Worm (Caenorhabditis elegans) whole organism, L1 larva: Measurements from ENCODE around the gene F11E6.8.

Experiments used
- C34B4.2 ChIP-seq: sonication (generic microtip); optimal IDR thresholded peaks from 2 replicates; lab custom pipeline; 2017; ENCODE audit warnings: mild to moderate bottlenecking, missing genetic modification characterization, missing compliant biosample characterization
- aly-2 ChIP-seq: fragments of 150-350 bp; optimal IDR thresholded peaks from 2 replicates; lab custom pipeline; 2014; ENCODE audit warnings: missing biosample characterization, missing genetic modification characterization
- ama-1 ChIP-seq: fragments of 150-350 bp; optimal IDR thresholded peaks from 2 replicates; lab custom pipeline; 2014
- blmp-1 ChIP-seq: fragments of 150-350 bp; optimal IDR thresholded peaks from 2 replicates; lab custom pipeline; 2014; ENCODE audit warnings: missing biosample characterization, missing genetic modification characterization
- ceh-63 ChIP-seq: fragments of 200-800 bp; sonication (Bioruptor generic); optimal IDR thresholded peaks from 2 replicates; lab custom pipeline; 2018; ENCODE audit warnings: mild to moderate bottlenecking, missing genetic modification characterization, missing compliant biosample characterization
- ceh-8 ChIP-seq: fragments of 200-800 bp; sonication (Bioruptor generic); optimal IDR thresholded peaks from 2 replicates; lab custom pipeline; 2018; ENCODE audit warnings: mild to moderate bottlenecking, missing genetic modification characterization, moderate library complexity, missing compliant biosample characterization
- ceh-90 ChIP-seq: sonication (generic microtip); optimal IDR thresholded peaks from 2 replicates; lab custom pipeline; 2016; ENCODE audit warnings: missing genetic modification characterization, missing compliant biosample characterization
- ces-1 ChIP-seq: fragments of 150-350 bp; optimal IDR thresholded peaks from 2 replicates; lab custom pipeline; 2014; ENCODE audit warnings: missing biosample characterization, missing genetic modification reagents, missing genetic modification characterization
- dpl-1 ChIP-seq, 3 experiments: fragments of 150-350 bp in 2 of 3; sonication (generic microtip) in 1 of 3; optimal IDR thresholded peaks; 2 replicates each; lab custom pipeline; 2014 to 2017; ENCODE audit warnings: missing biosample characterization in 3 of 3, missing genetic modification characterization in 3 of 3, missing genetic modification reagents in 3 of 3
- efl-1 ChIP-seq, 4 experiments: fragments of 150-350 bp; optimal IDR thresholded peaks in 3 of 4; peaks in 1 of 4; 1 replicate in 1 of 4; 2 replicates in 3 of 4; lab custom pipeline; 2014; ENCODE audit warnings: missing biosample characterization in 2 of 4, missing genetic modification characterization in 2 of 4, missing genetic modification reagents in 2 of 4
- elt-2 ChIP-seq: sonication (generic microtip); optimal IDR thresholded peaks from 2 replicates; lab custom pipeline; 2016; ENCODE audit warnings: missing genetic modification characterization, mild to moderate bottlenecking, inconsistent platforms, missing compliant biosample characterization, missing genetic modification reagents
- elt-3 ChIP-seq, 6 experiments: fragments of 150-350 bp in 1 of 6; sonication (generic microtip); optimal IDR thresholded peaks; 2 replicates each; lab custom pipeline; 2017 to 2018; ENCODE audit warnings: missing biosample characterization in 6 of 6, missing genetic modification characterization in 6 of 6, inconsistent platforms in 1 of 6
- ets-5 ChIP-seq: fragments of 200-800 bp; sonication (Bioruptor generic); IDR thresholded peaks from 2 replicates; pipeline ENCODE4 v1.3.6; 2022; ENCODE audit warnings: missing genetic modification characterization, missing compliant biosample characterization
- fkh-10 ChIP-seq: sonication (generic microtip); optimal IDR thresholded peaks from 2 replicates; lab custom pipeline; 2017; ENCODE audit warnings: missing biosample characterization, missing genetic modification reagents, missing genetic modification characterization
- fkh-4 ChIP-seq: sonication (generic microtip); optimal IDR thresholded peaks from 2 replicates; lab custom pipeline; 2016; ENCODE audit warnings: missing compliant biosample characterization, missing genetic modification characterization, borderline replicate concordance
- fkh-8 ChIP-seq: sonication (generic microtip); optimal IDR thresholded peaks from 2 replicates; lab custom pipeline; 2016; ENCODE audit warnings: mild to moderate bottlenecking, missing genetic modification characterization, missing compliant biosample characterization
- fos-1 ChIP-seq: fragments of 150-350 bp; optimal IDR thresholded peaks from 2 replicates; lab custom pipeline; 2014; ENCODE audit warnings: missing biosample characterization, missing genetic modification characterization
- grh-1 ChIP-seq: fragments of 200-800 bp; sonication (Bioruptor generic); IDR thresholded peaks from 2 replicates; pipeline ENCODE4 v1.3.6; 2022; ENCODE audit warnings: missing genetic modification reagents, missing genetic modification characterization, missing compliant biosample characterization
- hpl-2 ChIP-seq: fragments of 150-350 bp; optimal IDR thresholded peaks from 2 replicates; lab custom pipeline; 2014; ENCODE audit warnings: missing biosample characterization, missing genetic modification reagents, missing genetic modification characterization
- isw-1 ChIP-seq: fragments of 200-800 bp; sonication (Bioruptor generic); IDR thresholded peaks from 2 replicates; pipeline ENCODE4 v1.3.6; 2022; ENCODE audit warnings: missing genetic modification characterization, missing compliant biosample characterization
- lin-13 ChIP-seq: fragments of 150-350 bp; optimal IDR thresholded peaks from 2 replicates; lab custom pipeline; 2014; ENCODE audit warnings: missing biosample characterization, missing genetic modification reagents, missing genetic modification characterization
- lin-14 ChIP-seq: fragments of 200-800 bp; sonication (Bioruptor generic); optimal IDR thresholded peaks from 2 replicates; lab custom pipeline; 2018; ENCODE audit warnings: mild to moderate bottlenecking, missing genetic modification characterization, moderate library complexity, missing compliant biosample characterization
- lin-35 ChIP-seq, 2 experiments: fragments of 150-350 bp; optimal IDR thresholded peaks; 2 replicates each; lab custom pipeline; 2014; ENCODE audit warnings: missing biosample characterization in 2 of 2, missing genetic modification characterization in 2 of 2, missing genetic modification reagents in 2 of 2
- lir-3 ChIP-seq: sonication (generic microtip); optimal IDR thresholded peaks from 2 replicates; lab custom pipeline; 2016; ENCODE audit warnings: mild to moderate bottlenecking, missing genetic modification characterization, moderate library complexity, missing compliant biosample characterization; ENCODE audit not compliant: poor library complexity
- lsy-2 ChIP-seq, 2 experiments: fragments of 150-350 bp; optimal IDR thresholded peaks; 2 replicates each; lab custom pipeline; 2014; ENCODE audit warnings: missing biosample characterization in 2 of 2, missing genetic modification characterization in 2 of 2
- mef-2 ChIP-seq: fragments of 150-350 bp; optimal IDR thresholded peaks from 2 replicates; lab custom pipeline; 2014; ENCODE audit warnings: missing biosample characterization, missing genetic modification characterization
- mep-1 ChIP-seq: fragments of 150-350 bp; optimal IDR thresholded peaks from 2 replicates; lab custom pipeline; 2014; ENCODE audit warnings: missing biosample characterization, missing genetic modification characterization
- nhr-19 ChIP-seq: fragments of 200-800 bp; sonication (Bioruptor generic); conservative IDR thresholded peaks from 2 replicates; pipeline ENCODE4 v1.3.6; 2022; ENCODE audit warnings: missing genetic modification characterization, missing compliant biosample characterization
- nhr-77 ChIP-seq: fragments of 150-350 bp; optimal IDR thresholded peaks from 2 replicates; lab custom pipeline; 2014; ENCODE audit warnings: missing biosample characterization, missing genetic modification characterization
- nhr-84 ChIP-seq: sonication (generic microtip); optimal IDR thresholded peaks from 2 replicates; lab custom pipeline; 2017; ENCODE audit warnings: missing biosample characterization, missing genetic modification characterization
- nhr-85 ChIP-seq: sonication (generic microtip); peaks from one replicate; lab custom pipeline; 2016; ENCODE audit warnings: missing genetic modification characterization, inconsistent platforms, missing compliant biosample characterization
- nhr-90 ChIP-seq: sonication (generic microtip); optimal IDR thresholded peaks from 2 replicates; lab custom pipeline; 2016; ENCODE audit warnings: mild to moderate bottlenecking, missing genetic modification characterization, missing compliant biosample characterization; ENCODE audit not compliant: poor library complexity
- pag-3 ChIP-seq: sonication (generic microtip); optimal IDR thresholded peaks from 2 replicates; lab custom pipeline; 2017; ENCODE audit warnings: missing genetic modification characterization, mild to moderate bottlenecking, missing compliant biosample characterization, antibody characterized with exemption, borderline replicate concordance; ENCODE audit not compliant: insufficient read depth
- pax-3 ChIP-seq: fragments of 200-800 bp; sonication (Bioruptor generic); optimal IDR thresholded peaks from 2 replicates; lab custom pipeline; 2018; ENCODE audit warnings: mild to moderate bottlenecking, missing genetic modification characterization, moderate library complexity, missing compliant biosample characterization
- pqm-1 ChIP-seq: sonication (generic microtip); optimal IDR thresholded peaks from 3 replicates; lab custom pipeline; 2017; ENCODE audit warnings: missing biosample characterization, missing genetic modification characterization
- snpc-4 ChIP-seq: fragments of 150-350 bp; optimal IDR thresholded peaks from 2 replicates; lab custom pipeline; 2014; ENCODE audit warnings: missing biosample characterization, missing genetic modification characterization
- snu-23 ChIP-seq: sonication (generic microtip); optimal IDR thresholded peaks from 2 replicates; lab custom pipeline; 2016; ENCODE audit warnings: missing genetic modification characterization, missing compliant biosample characterization
- swsn-7 ChIP-seq: sonication (generic microtip); optimal IDR thresholded peaks from 2 replicates; lab custom pipeline; 2016; ENCODE audit warnings: missing genetic modification characterization, missing compliant biosample characterization
- tbx-2 ChIP-seq: sonication (generic microtip); optimal IDR thresholded peaks from 2 replicates; lab custom pipeline; 2016; ENCODE audit warnings: missing genetic modification characterization, missing compliant biosample characterization
- unc-130 ChIP-seq: fragments of 150-350 bp; optimal IDR thresholded peaks from 2 replicates; lab custom pipeline; 2017; ENCODE audit warnings: missing biosample characterization, missing genetic modification characterization, inconsistent platforms
- unc-30 ChIP-seq: sonication (generic microtip); optimal IDR thresholded peaks from 2 replicates; lab custom pipeline; 2017; ENCODE audit warnings: missing biosample characterization, missing genetic modification characterization
- unc-62 ChIP-seq: fragments of 150-350 bp; optimal IDR thresholded peaks from 2 replicates; lab custom pipeline; 2014; ENCODE audit warnings: missing biosample characterization, missing genetic modification reagents, missing genetic modification characterization
- vab-15 ChIP-seq: sonication (generic microtip); optimal IDR thresholded peaks from 2 replicates; lab custom pipeline; 2017; ENCODE audit warnings: missing genotype, mild to moderate bottlenecking, missing genetic modification characterization, missing compliant biosample characterization
- xbp-1 ChIP-seq: sonication (generic microtip); optimal IDR thresholded peaks from 2 replicates; lab custom pipeline; 2016; ENCODE audit warnings: missing genetic modification characterization, missing compliant biosample characterization
- ztf-4 ChIP-seq: fragments of 150-350 bp; optimal IDR thresholded peaks from 2 replicates; lab custom pipeline; 2014; ENCODE audit warnings: missing biosample characterization, missing genetic modification characterization

F11E6.8 gene

DNA sequence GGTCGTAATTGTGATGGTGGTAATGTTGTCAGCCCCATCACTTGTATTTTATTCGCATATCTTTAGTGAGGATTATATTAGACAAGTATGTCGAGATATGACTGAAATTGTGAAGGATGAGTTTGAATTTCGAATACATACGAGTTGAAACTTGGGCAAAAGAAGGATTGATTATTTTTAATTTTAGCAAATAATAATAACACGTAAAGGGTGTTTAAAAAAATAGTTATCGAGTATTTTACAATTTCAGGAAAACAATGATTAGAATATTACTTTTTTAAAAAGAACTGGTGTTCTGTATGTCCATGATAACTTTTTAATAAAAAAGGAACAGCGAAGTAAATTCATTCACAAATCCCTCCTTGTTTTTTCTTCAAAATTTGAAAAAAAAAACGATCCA, at the start of gene F11E6.8:
Gene F11E6.8, minus strand, starts transcription at position 101 of the 400 bp plus-strand sequence.
- TF ChIP-seq elt-2 = no peak
- TF ChIP-seq nhr-19 (GFP tag; lab: Robert Waterston, UW) = no peak
- no peak for TF ChIP-seq ama-1 (lab: Kevin White, UChicago)
- TF ChIP-seq ztf-4 (tag; lab: Kevin White, UChicago) = no peak
- TF ChIP-seq tbx-2 = no peak
- TF ChIP-seq lin-14 (GFP tag; lab: Kevin White, UChicago) = no peak
- no peak for TF ChIP-seq xbp-1 (tag; lab: Kevin White, UChicago)
- TF ChIP-seq ceh-63 = no peak
- TF ChIP-seq unc-30 (tag; lab: Kevin White, UChicago) = no peak

DNA sequence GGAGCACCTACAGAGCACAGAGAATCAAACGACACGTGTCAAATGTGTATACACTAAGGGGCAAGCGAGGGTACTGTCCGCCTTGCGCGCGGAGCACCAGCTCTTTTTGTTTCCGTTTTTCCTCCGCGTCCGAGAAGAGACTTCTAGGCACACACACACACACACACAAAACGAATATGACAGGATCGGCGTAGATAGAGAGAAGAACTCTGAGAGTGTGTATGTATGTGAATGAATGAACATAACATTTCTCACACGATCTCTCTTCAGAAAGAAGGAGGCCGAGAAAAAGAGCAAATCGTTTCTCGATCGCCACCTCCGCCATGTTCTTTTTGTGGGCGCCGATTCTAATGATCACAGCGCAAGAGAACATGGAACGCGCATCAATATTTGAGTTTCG, 40.3 kb upstream of the F11E6.8 start, which contains the start of gene nas-6:
Gene nas-6, minus strand, starts transcription at position 101 of the 400 bp plus-strand sequence.
- TF ChIP-seq fkh-4 = no peak
- TF ChIP-seq efl-1 (optimal IDR thresholded peaks at IDR 0.05; lab: Kevin White, UChicago) = no peak
- TF ChIP-seq efl-1 (GFP tag; optimal IDR thresholded peaks at IDR 0.05 in 1 of 2; lab: Kevin White, UChicago) = peak in 1 of 2 experiments; percentile 22
- TF ChIP-seq nhr-85 (tag; lab: Kevin White, UChicago) = no peak

DNA sequence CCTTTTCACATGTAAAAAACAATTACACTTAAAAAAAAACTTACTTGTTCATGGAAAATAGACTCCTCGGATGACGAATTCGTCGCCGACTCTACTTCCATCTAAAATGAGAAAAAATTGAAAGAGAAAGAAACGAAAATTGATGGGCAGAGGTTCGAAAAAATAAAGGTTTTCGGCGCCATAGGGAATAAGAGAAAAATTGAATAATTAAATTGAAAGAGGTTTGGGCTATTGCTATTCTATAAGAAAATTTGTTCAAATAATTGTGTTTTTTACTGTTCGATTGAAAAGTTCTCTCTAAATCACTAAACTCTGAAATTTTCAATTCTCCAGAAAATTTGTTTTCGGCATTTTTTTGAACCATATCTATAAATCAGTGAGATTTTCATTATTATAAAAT, 32.9 kb upstream of the F11E6.8 start, which contains the start of gene rabr-2:
Gene rabr-2, minus strand, starts transcription at position 101 of the 400 bp plus-strand sequence.
- no peak for TF ChIP-seq nhr-84
- TF ChIP-seq unc-62 (GFP tag; lab: Kevin White, UChicago) = no peak
- TF ChIP-seq ces-1 (GFP tag; lab: Kevin White, UChicago) = no peak
- TF ChIP-seq vab-15 (tag; lab: Kevin White, UChicago) = no peak
- TF ChIP-seq isw-1 (GFP tag; lab: Robert Waterston, UW) = no peak
- TF ChIP-seq mef-2 = no peak
- no peak for TF ChIP-seq pag-3 (tag; lab: Kevin White, UChicago)
- no peak for TF ChIP-seq C34B4.2 (tag; lab: Kevin White, UChicago)
- no peak for TF ChIP-seq aly-2 (tag; lab: Kevin White, UChicago)
- no peak for TF ChIP-seq unc-130 (tag; lab: Kevin White, UChicago)
- TF ChIP-seq ztf-4 (tag; lab: Kevin White, UChicago) = no peak
- no peak for TF ChIP-seq blmp-1 (tag; lab: Kevin White, UChicago)
- no peak for TF ChIP-seq lin-35 (GFP tag; optimal IDR thresholded peaks at IDR 0.05; lab: Kevin White, UChicago)
- TF ChIP-seq nhr-77 = no peak
- TF ChIP-seq swsn-7 (tag; lab: Kevin White, UChicago) = no peak
- no peak for TF ChIP-seq ceh-8
- no peak for TF ChIP-seq pax-3 (tag; lab: Kevin White, UChicago)
- no peak for TF ChIP-seq lsy-2 (tag; optimal IDR thresholded peaks at IDR 0.05; lab: Kevin White, UChicago)

DNA sequence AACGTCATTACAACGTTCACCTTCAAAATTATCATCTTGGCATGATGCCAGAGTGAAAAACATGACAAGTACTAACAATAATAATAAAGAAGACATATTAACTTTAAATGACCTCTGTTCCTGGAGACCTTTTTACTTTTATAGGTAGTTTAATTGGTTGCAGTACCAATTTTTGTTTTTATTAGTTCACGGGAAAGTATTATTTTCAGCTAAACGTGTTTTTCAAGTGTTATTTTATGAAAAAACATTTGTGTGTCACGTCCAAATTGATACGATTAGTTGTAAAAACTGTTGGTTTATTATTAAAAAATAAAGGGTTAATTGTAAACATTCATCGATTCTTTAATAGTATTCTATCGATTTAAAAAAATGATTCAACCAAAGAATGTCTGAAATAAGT, 25.4 kb upstream of the F11E6.8 start, which contains the start of gene grl-24:
Gene grl-24, minus strand, starts transcription at position 101 of the 400 bp plus-strand sequence.
- TF ChIP-seq tbx-2 (no peak), fkh-4 (no peak), fkh-10 (GFP tag; lab: Kevin White, UChicago) (no peak), fos-1 (tag; lab: Kevin White, UChicago) (no peak), efl-1 (optimal IDR thresholded peaks at IDR 0.05; lab: Kevin White, UChicago) (no peak), efl-1 (GFP tag; optimal IDR thresholded peaks at IDR 0.05 in 1 of 2; lab: Kevin White, UChicago) (no peak), unc-30 (tag; lab: Kevin White, UChicago) (no peak), lin-13 (GFP tag; lab: Kevin White, UChicago) (no peak), mep-1 (tag; lab: Kevin White, UChicago) (no peak), elt-2 (no peak), hpl-2 (GFP tag; lab: Kevin White, UChicago) (no peak), mef-2 (no peak), ceh-8 (no peak)

DNA sequence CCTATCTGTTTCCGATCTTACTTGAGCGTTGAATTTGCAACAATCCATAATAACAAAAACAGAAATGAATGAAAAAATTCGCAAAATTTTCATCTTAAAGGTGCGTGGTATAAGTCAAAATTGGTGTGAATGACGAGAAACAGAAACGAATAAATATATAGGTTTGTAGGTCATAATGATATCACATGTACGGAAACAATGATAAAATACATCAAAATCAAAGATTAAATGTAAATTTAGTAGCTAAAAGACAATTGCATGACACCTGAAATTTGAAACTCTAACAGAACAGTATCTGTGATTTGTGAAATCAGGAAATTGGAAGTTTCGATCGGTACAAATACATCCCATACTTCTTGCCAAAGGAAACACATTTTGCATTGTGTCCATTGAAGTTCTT, 24.9 kb upstream of the F11E6.8 start, which contains the start of gene F11E6.9:
Gene F11E6.9, minus strand, starts transcription at position 101 of the 400 bp plus-strand sequence.
- TF ChIP-seq lin-13 (GFP tag; lab: Kevin White, UChicago) (no peak), grh-1 (GFP tag; lab: Robert Waterston, UW) (no peak), pqm-1 (tag; lab: Kevin White, UChicago) (no peak), xbp-1 (tag; lab: Kevin White, UChicago) (no peak), nhr-19 (GFP tag; lab: Robert Waterston, UW) (no peak), dpl-1 (GFP tag; optimal IDR thresholded peaks at IDR 0.05; lab: Kevin White, UChicago) (no peak), ets-5 (GFP tag; lab: Robert Waterston, UW) (no peak), unc-130 (tag; lab: Kevin White, UChicago) (no peak), fkh-8 (tag; lab: Kevin White, UChicago) (no peak), snu-23 (GFP tag; lab: Kevin White, UChicago) (no peak), snpc-4 (tag; lab: Kevin White, UChicago) (no peak), elt-3 (tag; optimal IDR thresholded peaks at IDR 0.05; lab: Kevin White, UChicago) (no peak), nhr-90 (no peak), lir-3 (tag; lab: Kevin White, UChicago) (no peak), ztf-4 (tag; lab: Kevin White, UChicago) (no peak), ceh-90 (no peak)
